Fruit fly (Drosophila melanogaster): ENCODE measurements around the gene Ptpmeg.

Gene Ptpmeg

DNA sequence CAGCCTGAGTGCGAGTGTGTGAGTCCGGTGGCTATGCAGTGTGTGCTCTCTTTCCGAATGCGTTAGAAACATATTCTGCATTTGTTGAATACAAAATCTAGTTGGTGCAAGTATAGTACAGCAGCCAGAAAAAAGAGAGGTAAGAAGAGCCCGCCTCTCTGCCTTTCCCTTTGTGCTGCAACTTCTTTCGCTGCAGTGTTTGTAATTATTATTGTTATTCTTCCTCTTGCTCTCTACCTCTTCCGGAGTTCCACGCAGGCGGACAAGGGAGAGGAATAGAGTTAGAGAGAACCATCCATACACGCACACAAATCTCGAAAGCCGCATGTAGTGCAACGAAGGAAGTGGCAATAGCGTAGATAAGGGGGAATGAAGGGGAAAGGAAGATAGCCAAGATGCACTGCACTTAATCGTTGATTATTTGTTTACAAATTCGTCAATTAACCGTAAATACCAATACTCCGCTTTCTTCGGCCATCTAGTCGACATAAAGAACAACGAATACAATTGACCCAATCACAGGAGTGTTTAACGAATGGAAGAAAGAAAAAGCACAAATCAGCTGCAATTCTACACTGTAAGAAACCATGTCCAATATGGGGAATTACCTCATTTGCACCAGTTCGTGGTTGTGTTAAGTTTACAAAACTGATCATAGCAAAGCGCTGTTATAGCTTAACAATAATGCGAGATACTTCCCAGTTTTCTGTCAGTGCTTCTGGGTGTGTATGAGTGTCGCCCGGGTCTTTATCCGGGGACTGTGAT is 19.9 kb downstream of the Ptpmeg start (continued):
- TF ChIP-seq CG7839 (tag; optimal IDR thresholded peaks at IDR 0.05), result peak; percentile 75
- peak; percentile 68 for TF ChIP-seq gcm (GFP tag; optimal IDR thresholded peaks at IDR 0.05)
- TF ChIP-seq ttk (GFP tag; IDR thresholded peaks at IDR 0.05), result peak; percentile 67
- peak; percentile 68 for TF ChIP-seq Nf-YB (GFP tag; optimal IDR thresholded peaks at IDR 0.05)
- peak; percentile 82 for TF ChIP-seq CG32772 (GFP tag; IDR thresholded peaks at IDR 0.05)
- no peak for TF ChIP-seq corto (GFP tag; optimal IDR thresholded peaks at IDR 0.05)
- TF ChIP-seq Xbp1 (GFP tag; optimal IDR thresholded peaks at IDR 0.05), result peak; percentile 80
- TF ChIP-seq CG11560 (tag; IDR thresholded peaks at IDR 0.05), result no peak
- TF ChIP-seq CG33557 (GFP tag; optimal IDR thresholded peaks at IDR 0.05), result peak; percentile 59
- TF ChIP-seq crc (GFP tag; optimal IDR thresholded peaks at IDR 0.05), result peak; percentile 13
- TF ChIP-seq CG9727 (GFP tag; optimal IDR thresholded peaks at IDR 0.05), result peak; percentile 72
- TF ChIP-seq CG9437 (GFP tag; optimal IDR thresholded peaks at IDR 0.05), result peak; percentile 40
- TF ChIP-seq Jarid2 (GFP tag; optimal IDR thresholded peaks at IDR 0.05), result no peak

DNA sequence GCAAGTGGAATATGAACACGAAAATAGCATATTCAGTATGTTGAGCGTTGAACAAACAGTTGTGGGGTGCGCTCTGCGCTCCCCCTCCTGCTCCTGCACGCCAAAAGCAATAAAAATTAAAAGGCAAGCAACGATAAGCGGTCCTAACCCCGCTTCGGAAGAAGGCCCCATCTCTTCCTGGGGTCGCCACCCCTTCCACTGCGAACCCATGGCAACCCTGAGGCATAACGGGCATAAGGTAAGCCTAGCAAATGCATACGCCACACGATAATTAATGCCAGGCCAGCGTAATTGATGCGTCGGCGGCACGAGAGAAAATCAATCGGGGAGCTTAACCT is 20.5 kb downstream of the Ptpmeg start:
- TF ChIP-seq ab (GFP tag; optimal IDR thresholded peaks at IDR 0.05) (no peak), esg (GFP tag; conservative IDR thresholded peaks at IDR 0.05) (no peak), CG2199 (GFP tag; IDR thresholded peaks at IDR 0.05) (peak; percentile 75; the same call in 1 of the 3 replicates), Atf-2 (GFP tag; optimal IDR thresholded peaks at IDR 0.05) (no peak), CG4404 (GFP tag; IDR thresholded peaks at IDR 0.05) (no peak), CG11247 (GFP tag; IDR thresholded peaks at IDR 0.05) (peak; percentile 3; the same call in 1 of the 2 replicates), CG30431 (GFP tag; optimal IDR thresholded peaks at IDR 0.05) (no peak), CG17385 (GFP tag; optimal IDR thresholded peaks at IDR 0.05) (no peak), chif (GFP tag; optimal IDR thresholded peaks at IDR 0.05) (no peak), Hr78 (GFP tag; optimal IDR thresholded peaks at IDR 0.05) (peak in 1 of 2 experiments; percentile 61), dan (GFP tag; IDR thresholded peaks at IDR 0.05) (no peak), Optix (GFP tag; IDR thresholded peaks at IDR 0.05) (0 out of 3 replicates have a peak, but pooled peaks have one; percentile 3), ac (GFP tag; optimal IDR thresholded peaks at IDR 0.05) (no peak), Myb (GFP tag; optimal IDR thresholded peaks at IDR 0.05) (no peak), CG3726 (GFP tag; IDR thresholded peaks at IDR 0.05) (0 out of 3 replicates have a peak, but pooled peaks have one; percentile 2), usp (GFP tag; optimal IDR thresholded peaks at IDR 0.05) (no peak), CG17568 (GFP tag; optimal IDR thresholded peaks at IDR 0.05) (no peak), ro (GFP tag; IDR thresholded peaks at IDR 0.05) (0 out of 2 replicates have a peak, but pooled peaks have one; percentile 2), CG14667 (GFP tag; IDR thresholded peaks at IDR 0.05) (peak; percentile 2; the same call in 1 of the 2 replicates)

DNA sequence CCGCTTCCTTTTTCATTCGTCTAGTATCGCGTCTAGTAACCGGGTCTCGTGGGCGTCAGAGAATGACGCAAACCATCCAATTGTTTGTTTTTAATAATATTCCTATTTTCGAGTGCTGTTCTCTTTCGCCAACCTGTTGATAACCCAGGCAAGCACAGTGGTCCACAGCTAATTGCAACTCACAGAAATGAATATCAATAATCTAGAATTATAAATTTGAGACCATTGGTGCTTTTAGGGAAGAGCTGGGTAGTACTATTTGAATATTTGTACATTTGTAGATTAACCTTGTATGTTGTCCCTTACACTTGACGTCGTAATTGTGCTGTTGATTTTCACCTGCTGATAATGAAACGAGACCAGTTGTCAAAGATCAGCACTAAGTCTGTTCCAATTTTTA is 21.9 kb downstream of the Ptpmeg start:
- TF ChIP-seq CG6813 (GFP tag; optimal IDR thresholded peaks at IDR 0.05) (peak; percentile 0), mam (GFP tag; optimal IDR thresholded peaks at IDR 0.05) (peak; percentile 15), CG2120 (GFP tag; optimal IDR thresholded peaks at IDR 0.05) (peak; percentile 16), CG34376 (GFP tag; optimal IDR thresholded peaks at IDR 0.05) (peak; percentile 72), row (GFP tag; IDR thresholded peaks at IDR 0.05) (peak; percentile 49; the same call in 2 of the 3 replicates), gem (tag; optimal IDR thresholded peaks at IDR 0.05) (peak; percentile 5), Ptx1 (GFP tag; IDR thresholded peaks at IDR 0.05) (no peak), Meics (GFP tag; optimal IDR thresholded peaks at IDR 0.05) (peak; percentile 1), CG12769 (tag; optimal IDR thresholded peaks at IDR 0.05) (peak; percentile 26), chinmo (GFP tag; IDR thresholded peaks at IDR 0.05; ENCODE audit: partially characterized antibody) (0 out of 4 replicates have a peak, but pooled peaks have one; percentile 9), Drgx (GFP tag; IDR thresholded peaks at IDR 0.05) (0 out of 2 replicates have a peak, but pooled peaks have one; percentile 12), cad (GFP tag; optimal IDR thresholded peaks at IDR 0.05) (no peak), cwo (GFP tag; optimal IDR thresholded peaks at IDR 0.05) (peak; percentile 12), grau (tag; optimal IDR thresholded peaks at IDR 0.05) (peak; percentile 45), lilli (GFP tag; optimal IDR thresholded peaks at IDR 0.05) (peak; percentile 33), Xbp1 (GFP tag; optimal IDR thresholded peaks at IDR 0.05) (no peak), Pdp1 (GFP tag; optimal IDR thresholded peaks at IDR 0.05) (peak in 1 of 2 experiments; percentile 41)

Data from whole organism, embryonic.